Fruit fly (Drosophila melanogaster) whole organism, pupa: ENCODE data around the gene Cyp6d5.

Source experiments
- CG15710 ChIP-seq: fragments of 200-800 bp; sonication (Bioruptor generic); optimal IDR thresholded peaks from 2 replicates; lab custom pipeline; 2018; ENCODE audit warnings: missing biosample characterization, mild to moderate bottlenecking, missing genetic modification characterization, moderate library complexity
- CG17806 ChIP-seq: fragments of 200-800 bp; sonication (Bioruptor generic); optimal IDR thresholded peaks from 2 replicates; lab custom pipeline; 2018; ENCODE audit warnings: missing biosample characterization, mild to moderate bottlenecking, missing genetic modification characterization, moderate library complexity
- CG34367 ChIP-seq: fragments of 200-800 bp; sonication (Bioruptor generic); optimal IDR thresholded peaks from 2 replicates; lab custom pipeline; 2018; ENCODE audit warnings: missing biosample characterization, mild to moderate bottlenecking, missing genetic modification characterization
- CG4496 ChIP-seq: fragments of 200-800 bp; sonication (Bioruptor generic); IDR thresholded peaks from 3 replicates; pipeline ENCODE4 v1.3.6; 2022; ENCODE audit warnings: missing biosample characterization, missing genetic modification characterization
- CG8301 ChIP-seq: fragments of 200-800 bp; sonication (Bioruptor generic); optimal IDR thresholded peaks from 2 replicates; lab custom pipeline; 2018; ENCODE audit warnings: missing biosample characterization, mild to moderate bottlenecking, missing genetic modification characterization
- CG9948 ChIP-seq: fragments of 200-800 bp; sonication (Bioruptor generic); optimal IDR thresholded peaks from 2 replicates; lab custom pipeline; 2018; ENCODE audit warnings: missing biosample characterization, mild to moderate bottlenecking, missing genetic modification characterization, moderate library complexity
- EcR ChIP-seq: fragments of 200-800 bp; sonication (Bioruptor generic); optimal IDR thresholded peaks from 3 replicates; lab custom pipeline; 2019; ENCODE audit warnings: missing biosample characterization, missing genetic modification characterization, mild to moderate bottlenecking, moderate library complexity, missing genetic modification reagents
- Pif1A ChIP-seq: fragments of 200-800 bp; sonication (Bioruptor generic); optimal IDR thresholded peaks from 3 replicates; lab custom pipeline; 2016; ENCODE audit warnings: missing biosample characterization, missing genetic modification characterization
- fd96Ca ChIP-seq: fragments of 200-800 bp; sonication (Bioruptor generic); IDR thresholded peaks from 3 replicates; pipeline ENCODE4 v1.3.6; 2022; ENCODE audit warnings: missing biosample characterization, missing genetic modification characterization

- no peak for TF ChIP-seq CG9948 (tag; lab: Kevin White, UChicago)
- peak; percentile 75 for TF ChIP-seq EcR (GFP tag; lab: Kevin White, UChicago)
- peak; percentile 35 for TF ChIP-seq CG34367 (tag; lab: Kevin White, UChicago)
- TF ChIP-seq fd96Ca = no peak; the same call in 2 of the 3 replicates
- peak; percentile 31 for TF ChIP-seq CG17806 (tag; lab: Kevin White, UChicago)
- TF ChIP-seq Pif1A (GFP tag; lab: Kevin White, UChicago) = peak; percentile 72
- TF ChIP-seq CG4496 (GFP tag; lab: Robert Waterston, UW) = peak; percentile 73
- peak; percentile 32 for TF ChIP-seq CG15710 (tag; lab: Kevin White, UChicago)
- peak; percentile 17 for TF ChIP-seq CG8301 (tag; lab: Kevin White, UChicago)
Observed at dm6 chr3R:14024919-14025387, 4.1 kb upstream of the Cyp6d5 start.
